Worm (Caenorhabditis elegans) whole organism, midembryonic: ENCODE data around the gene F09E5.8.

ENCODE experiments used
- T22C8.4 ChIP-seq: fragments of 200-800 bp; sonication (Bioruptor generic); IDR thresholded peaks from 2 replicates; pipeline ENCODE4 v1.3.6; 2022; ENCODE audit warnings: missing genetic modification characterization, missing compliant biosample characterization
- cog-1 ChIP-seq: sonication (generic microtip); optimal IDR thresholded peaks from 2 replicates; lab custom pipeline; 2016; ENCODE audit warnings: missing genetic modification characterization, missing compliant biosample characterization
- flt-1 ChIP-seq: fragments of 200-800 bp; sonication (Bioruptor generic); IDR thresholded peaks from 2 replicates; pipeline ENCODE4 v1.3.6; 2022; ENCODE audit warnings: missing genetic modification characterization, missing compliant biosample characterization
- klf-2 ChIP-seq: fragments of 200-800 bp; sonication (Bioruptor generic); conservative IDR thresholded peaks from 2 replicates; pipeline ENCODE4 v1.3.6; 2022; ENCODE audit warnings: missing genetic modification reagents, missing genetic modification characterization, missing compliant biosample characterization
- ref-1 ChIP-seq: fragments of 200-800 bp; sonication (Bioruptor generic); conservative IDR thresholded peaks from 2 replicates; pipeline ENCODE4 v1.3.6; 2022; ENCODE audit warnings: missing genetic modification reagents, missing genetic modification characterization, missing compliant biosample characterization
- tab-1 ChIP-seq: fragments of 200-800 bp; sonication (Bioruptor generic); IDR thresholded peaks from 2 replicates; pipeline ENCODE4 v1.3.6; 2022; ENCODE audit warnings: missing genetic modification characterization, missing compliant biosample characterization
- ztf-23 ChIP-seq: fragments of 200-800 bp; sonication (Bioruptor generic); IDR thresholded peaks from 2 replicates; pipeline ENCODE4 v1.3.6; 2022; ENCODE audit warnings: missing genetic modification reagents, missing genetic modification characterization, missing compliant biosample characterization

DNA sequence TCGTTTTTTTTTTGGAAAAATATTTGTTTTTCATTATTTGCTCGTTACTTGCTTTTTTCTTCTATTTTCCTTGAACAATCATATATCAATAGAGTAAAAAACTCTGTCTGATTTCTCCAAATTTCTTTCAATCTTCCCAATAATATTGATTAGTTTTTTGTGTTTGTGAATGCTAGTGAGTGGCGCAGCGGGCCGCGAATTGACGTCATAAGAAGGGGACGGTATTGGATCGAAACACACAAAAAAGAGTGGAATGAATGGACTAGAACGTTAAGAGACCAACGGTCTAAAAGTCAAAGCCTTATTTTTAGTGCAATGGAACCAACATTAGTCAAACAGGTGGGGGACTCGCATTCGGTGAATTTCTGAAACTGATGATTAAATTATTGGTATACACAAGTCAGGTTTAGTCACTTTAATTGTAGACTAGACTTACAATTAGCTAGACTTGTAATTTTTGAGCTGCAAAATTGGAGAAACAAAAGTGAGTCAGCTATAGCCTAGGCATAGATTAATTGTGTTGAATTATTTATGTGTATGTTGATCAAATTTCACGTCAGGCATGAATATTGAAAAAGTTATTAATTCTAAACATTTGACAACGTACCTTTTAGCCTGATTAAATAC lies 18.7 kb upstream of the F09E5.8 start:
- TF ChIP-seq tab-1 (GFP tag; lab: Robert Waterston, UW): no peak
- no peak for TF ChIP-seq flt-1 (GFP tag; lab: Robert Waterston, UW)
- no peak for TF ChIP-seq cog-1
- no peak for TF ChIP-seq ref-1 (GFP tag; lab: Robert Waterston, UW)
- TF ChIP-seq ztf-23 (GFP tag; lab: Robert Waterston, UW): no peak
- 0 out of 2 replicates have a peak, but pooled peaks have one; percentile 46 for TF ChIP-seq T22C8.4
- TF ChIP-seq klf-2 (GFP tag; lab: Robert Waterston, UW): no peak
